Fruit fly (Drosophila melanogaster): Measurements from ENCODE around the gene GstD1.
A peak's percentile ranks its signal among the peaks of the same experiment; 100 is the strongest.

The GstD1 gene

DNA sequence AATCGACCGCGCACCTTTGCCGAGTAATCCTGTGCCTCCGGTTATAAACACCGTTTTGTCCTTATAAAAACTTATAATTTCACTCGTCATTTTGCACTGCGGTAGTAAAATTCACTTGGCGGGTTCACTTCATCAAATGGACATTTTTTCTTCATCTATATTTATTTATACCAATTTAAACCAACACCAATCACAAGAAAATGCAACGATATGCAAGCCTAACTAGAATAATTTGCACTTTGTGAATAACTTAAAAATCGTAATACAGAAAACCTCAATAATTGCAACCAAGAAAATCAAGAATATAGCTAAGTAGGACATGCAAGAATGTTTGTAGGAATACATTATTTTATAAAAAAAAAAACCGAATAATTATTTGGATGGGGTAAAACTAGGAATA is 26.8 kb upstream of the GstD1 start, which contains the start of the genes CG10096 and CG10097:
TSS of gene CG10096 (minus strand) at position 101 of the 400 bp plus-strand sequence.
TSS of gene CG10097 (minus strand) at position 101 of the 400 bp plus-strand sequence.
- TF ChIP-seq CG8478 (optimal IDR thresholded peaks at IDR 0.05) (no peak), usp (GFP tag; optimal IDR thresholded peaks at IDR 0.05) (no peak), Dll (optimal IDR thresholded peaks at IDR 0.05) (no peak), EcR (GFP tag; optimal IDR thresholded peaks at IDR 0.05) (no peak), pan (optimal IDR thresholded peaks at IDR 0.05) (no peak), psq (optimal IDR thresholded peaks at IDR 0.05) (no peak)

DNA sequence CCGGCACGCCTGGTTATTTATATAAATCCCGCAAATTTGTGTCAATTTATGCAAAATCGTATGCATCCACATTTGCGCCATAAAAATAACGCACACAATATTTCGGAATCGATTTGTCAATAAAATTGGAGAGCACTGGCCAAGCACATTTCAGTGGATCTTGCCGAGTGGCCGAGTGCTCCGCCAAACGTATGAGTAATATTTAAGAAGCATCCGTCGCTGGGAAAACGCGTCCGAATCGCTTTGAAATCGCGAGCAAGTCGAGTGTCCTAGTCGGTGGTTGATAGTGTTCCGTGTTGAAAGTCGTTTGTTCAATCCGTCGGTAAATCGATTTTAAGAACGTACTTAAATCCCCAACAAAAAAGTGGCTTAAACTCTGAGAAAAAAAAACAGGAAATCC is 17.9 kb upstream of the GstD1 start, which contains the start of gene CG33098:
TSS of gene CG33098 (plus strand) at position 224 of the 400 bp plus-strand sequence.
- TF ChIP-seq usp (GFP tag; optimal IDR thresholded peaks at IDR 0.05), result no peak
- no peak for TF ChIP-seq CG8478 (optimal IDR thresholded peaks at IDR 0.05)
- no peak for TF ChIP-seq pan (optimal IDR thresholded peaks at IDR 0.05)
- TF ChIP-seq psq (optimal IDR thresholded peaks at IDR 0.05), result no peak
- no peak for TF ChIP-seq Dll (optimal IDR thresholded peaks at IDR 0.05)
- no peak for TF ChIP-seq EcR (GFP tag; optimal IDR thresholded peaks at IDR 0.05)

DNA sequence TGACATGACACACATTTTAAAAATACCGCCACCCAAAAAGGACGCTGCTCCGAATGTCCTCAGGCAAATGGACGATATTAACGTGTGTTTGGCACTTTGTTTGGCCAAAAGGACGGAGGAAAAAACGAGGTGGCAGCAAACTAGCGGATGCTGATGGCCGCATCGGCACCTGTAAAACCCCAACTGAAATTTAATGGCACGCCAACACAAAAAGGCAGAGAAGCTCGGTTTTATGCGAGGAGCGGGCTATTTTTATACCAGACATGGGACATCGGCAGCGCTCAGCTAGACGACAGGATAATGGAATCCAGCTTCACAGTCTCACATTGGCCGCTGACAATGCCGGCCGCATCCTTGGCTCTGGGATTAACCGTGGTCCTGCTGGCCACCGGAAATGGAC is 16.9 kb upstream of the GstD1 start, which contains the start of gene Sol1:
TSS of gene Sol1 (plus strand) at position 301 of the 400 bp plus-strand sequence.
- TF ChIP-seq CG8478 (optimal IDR thresholded peaks at IDR 0.05), result no peak
- TF ChIP-seq Dll (optimal IDR thresholded peaks at IDR 0.05), result no peak
- no peak for TF ChIP-seq EcR (GFP tag; optimal IDR thresholded peaks at IDR 0.05)
- no peak for TF ChIP-seq usp (GFP tag; optimal IDR thresholded peaks at IDR 0.05)
- TF ChIP-seq pan (optimal IDR thresholded peaks at IDR 0.05), result no peak
- no peak for TF ChIP-seq psq (optimal IDR thresholded peaks at IDR 0.05)

DNA sequence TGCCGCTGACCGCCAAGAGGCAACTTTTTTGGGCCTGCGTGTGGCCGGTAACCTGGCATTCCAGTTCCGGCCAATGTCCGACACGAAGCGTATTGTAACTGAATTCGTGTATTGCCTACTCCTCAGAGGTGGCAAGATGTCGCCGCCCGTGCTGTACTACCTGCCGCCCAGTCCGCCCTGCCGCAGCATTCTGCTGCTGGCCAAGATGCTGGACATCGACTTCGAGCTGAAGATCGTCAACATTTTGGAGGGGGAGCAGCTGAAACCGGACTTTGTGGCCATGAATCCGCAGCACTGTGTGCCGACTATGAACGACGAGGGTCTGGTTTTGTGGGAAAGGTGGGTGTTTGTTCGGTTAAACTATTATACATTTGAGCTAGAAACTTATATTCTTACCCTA is 15.2 kb upstream of the GstD1 start:
- TF ChIP-seq pan (optimal IDR thresholded peaks at IDR 0.05) (no peak), psq (optimal IDR thresholded peaks at IDR 0.05) (no peak), Dll (optimal IDR thresholded peaks at IDR 0.05) (no peak), usp (GFP tag; optimal IDR thresholded peaks at IDR 0.05) (no peak), CG8478 (optimal IDR thresholded peaks at IDR 0.05) (no peak), EcR (GFP tag; optimal IDR thresholded peaks at IDR 0.05) (no peak)

DNA sequence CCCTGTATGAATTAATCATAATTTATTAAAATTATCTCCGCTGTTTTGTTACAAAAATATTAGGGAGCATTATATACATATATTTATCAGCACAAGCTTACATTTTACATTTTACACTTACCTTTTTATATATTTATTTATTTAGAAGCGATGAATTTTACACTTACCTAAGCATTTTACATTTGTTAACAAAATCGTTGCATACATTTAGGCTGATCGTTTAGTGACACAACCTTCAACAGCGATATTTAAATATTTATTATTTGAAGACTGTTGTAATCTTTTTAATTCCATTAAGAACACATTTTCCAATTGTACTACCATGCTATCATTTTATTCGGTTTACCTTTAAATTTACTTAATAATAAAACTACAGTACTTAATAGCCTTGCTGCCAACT is 14.7 kb upstream of the GstD1 start:
- TF ChIP-seq psq (optimal IDR thresholded peaks at IDR 0.05) (no peak), usp (GFP tag; optimal IDR thresholded peaks at IDR 0.05) (no peak), Dll (optimal IDR thresholded peaks at IDR 0.05) (no peak), CG8478 (optimal IDR thresholded peaks at IDR 0.05) (no peak)

DNA sequence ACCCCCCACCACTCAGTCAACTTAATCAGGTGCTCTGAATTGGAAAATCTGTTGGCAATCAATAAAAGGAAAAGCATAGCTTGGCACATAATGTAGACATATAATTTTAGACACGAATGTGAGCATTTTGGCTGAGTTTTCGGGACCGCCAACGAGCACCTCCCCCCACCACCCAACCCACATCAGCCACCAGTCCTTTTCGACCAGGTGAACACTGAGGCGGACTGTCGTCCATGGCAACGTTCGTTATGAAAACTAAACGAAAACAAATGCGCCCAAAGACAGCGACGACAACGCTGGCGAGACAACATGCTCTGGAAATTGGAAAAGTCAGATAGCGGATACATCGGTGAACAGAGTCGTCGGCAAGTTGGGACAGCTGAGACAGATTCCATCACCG is 14.0 kb upstream of the GstD1 start, which contains the start of gene GstD11:
TSS of gene GstD11 (plus strand) at position 301 of the 400 bp plus-strand sequence.
- TF ChIP-seq psq (optimal IDR thresholded peaks at IDR 0.05), result no peak
- TF ChIP-seq EcR (GFP tag; optimal IDR thresholded peaks at IDR 0.05), result no peak
- TF ChIP-seq usp (GFP tag; optimal IDR thresholded peaks at IDR 0.05), result no peak
- no peak for TF ChIP-seq Dll (optimal IDR thresholded peaks at IDR 0.05)
- no peak for TF ChIP-seq CG8478 (optimal IDR thresholded peaks at IDR 0.05)
- no peak for TF ChIP-seq pan (optimal IDR thresholded peaks at IDR 0.05)

DNA sequence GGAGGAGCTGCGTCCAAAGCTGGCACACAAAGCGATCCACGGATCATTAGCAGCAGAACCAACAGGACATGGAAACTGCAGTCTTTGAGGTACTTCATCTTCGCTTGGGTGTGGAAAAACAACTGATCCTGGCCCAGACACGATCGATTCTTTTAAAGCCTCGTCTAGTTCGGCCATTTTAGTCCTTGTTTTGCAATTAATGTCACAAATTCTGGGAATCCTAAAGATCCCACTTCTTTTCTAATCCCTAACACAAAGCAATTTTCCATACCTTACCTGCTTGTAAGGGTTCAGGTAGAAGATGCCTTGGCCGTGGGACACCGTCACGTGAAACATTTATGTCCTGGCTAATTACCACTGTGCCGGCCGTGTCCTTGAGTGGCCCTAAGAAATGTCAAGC is 13.5 kb upstream of the GstD1 start, which contains the start of gene CG10035:
TSS of gene CG10035 (minus strand) at position 129 of the 400 bp plus-strand sequence.
- TF ChIP-seq psq (optimal IDR thresholded peaks at IDR 0.05) (no peak), pan (optimal IDR thresholded peaks at IDR 0.05) (no peak), usp (GFP tag; optimal IDR thresholded peaks at IDR 0.05) (no peak), EcR (GFP tag; optimal IDR thresholded peaks at IDR 0.05) (no peak), CG8478 (optimal IDR thresholded peaks at IDR 0.05) (no peak), Dll (optimal IDR thresholded peaks at IDR 0.05) (no peak)

DNA sequence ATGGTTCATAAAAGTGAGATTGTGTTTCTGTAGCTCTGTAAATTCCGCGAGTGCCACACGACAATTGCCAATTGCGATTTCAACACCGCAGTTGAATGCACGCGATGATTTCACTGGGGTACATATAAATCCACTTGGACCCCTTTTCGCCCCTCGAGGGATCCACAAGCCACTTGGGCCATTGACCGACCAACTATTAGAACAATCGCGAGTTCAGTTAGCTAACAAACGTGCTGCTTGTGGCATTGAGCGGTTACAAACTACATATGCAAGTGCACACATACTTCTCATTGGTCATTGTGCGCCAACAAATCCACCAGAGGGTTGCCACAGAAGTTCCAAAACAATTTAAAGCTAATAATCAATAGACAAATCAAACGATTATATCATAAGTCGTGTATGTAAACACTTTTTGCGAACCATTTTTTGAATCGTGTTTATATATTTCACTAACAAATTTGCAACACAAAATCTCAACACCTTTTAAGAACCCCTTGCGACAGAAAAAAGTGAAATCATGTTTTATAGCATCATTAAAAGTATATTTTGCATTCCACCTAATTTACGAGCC is 12.1 kb upstream of the GstD1 start:
- TF ChIP-seq Dll (optimal IDR thresholded peaks at IDR 0.05) (no peak), EcR (GFP tag; optimal IDR thresholded peaks at IDR 0.05) (peak in 1 of 2 experiments; percentile 95)

DNA sequence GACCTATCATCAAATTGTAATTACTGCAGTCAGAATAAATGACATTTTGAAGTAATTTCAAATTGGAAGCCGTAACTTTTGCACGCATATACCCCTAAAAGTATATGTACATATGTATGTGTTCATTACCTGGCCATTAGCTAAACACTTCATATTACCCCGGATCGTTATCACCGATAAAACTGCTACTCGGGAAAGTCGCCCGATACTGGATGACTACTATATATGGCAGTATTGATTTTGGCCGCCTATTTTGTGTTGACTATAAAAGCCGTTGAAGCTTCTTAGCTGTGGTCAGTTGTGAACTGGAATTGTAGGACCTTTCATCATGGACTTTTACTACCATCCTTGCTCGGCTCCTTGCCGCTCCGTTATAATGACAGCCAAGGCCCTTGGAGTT is 10.6 kb upstream of the GstD1 start, which contains the start of gene GstD8:
TSS of gene GstD8 (plus strand) at position 301 of the 400 bp plus-strand sequence.
- TF ChIP-seq EcR (GFP tag; optimal IDR thresholded peaks at IDR 0.05) (no peak), usp (GFP tag; optimal IDR thresholded peaks at IDR 0.05) (no peak), Dll (optimal IDR thresholded peaks at IDR 0.05) (no peak), CG8478 (optimal IDR thresholded peaks at IDR 0.05) (no peak), pan (optimal IDR thresholded peaks at IDR 0.05) (no peak), psq (optimal IDR thresholded peaks at IDR 0.05) (no peak)

DNA sequence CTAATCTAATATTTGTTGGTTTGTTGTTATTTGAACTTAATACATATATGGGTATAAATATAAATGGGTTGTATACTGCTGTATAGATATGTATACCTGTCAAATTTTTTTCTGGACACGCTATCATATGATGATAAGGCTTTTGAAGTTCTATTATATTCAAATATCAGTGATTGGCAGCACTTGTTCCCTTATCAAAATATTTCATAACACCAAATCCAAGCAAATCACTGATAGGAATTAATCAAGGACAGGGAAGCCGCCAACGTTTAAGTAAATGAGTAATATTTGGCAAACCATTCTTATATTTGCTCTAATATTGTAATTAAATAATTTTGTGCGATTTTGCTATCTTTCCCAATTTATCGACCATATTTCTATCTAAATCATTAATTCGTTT is 10.2 kb upstream of the GstD1 start:
- TF ChIP-seq CG8478 (optimal IDR thresholded peaks at IDR 0.05), result no peak
- TF ChIP-seq EcR (GFP tag; optimal IDR thresholded peaks at IDR 0.05), result no peak
- TF ChIP-seq psq (optimal IDR thresholded peaks at IDR 0.05), result no peak
- no peak for TF ChIP-seq usp (GFP tag; optimal IDR thresholded peaks at IDR 0.05)
- no peak for TF ChIP-seq pan (optimal IDR thresholded peaks at IDR 0.05)
- TF ChIP-seq Dll (optimal IDR thresholded peaks at IDR 0.05), result no peak

DNA sequence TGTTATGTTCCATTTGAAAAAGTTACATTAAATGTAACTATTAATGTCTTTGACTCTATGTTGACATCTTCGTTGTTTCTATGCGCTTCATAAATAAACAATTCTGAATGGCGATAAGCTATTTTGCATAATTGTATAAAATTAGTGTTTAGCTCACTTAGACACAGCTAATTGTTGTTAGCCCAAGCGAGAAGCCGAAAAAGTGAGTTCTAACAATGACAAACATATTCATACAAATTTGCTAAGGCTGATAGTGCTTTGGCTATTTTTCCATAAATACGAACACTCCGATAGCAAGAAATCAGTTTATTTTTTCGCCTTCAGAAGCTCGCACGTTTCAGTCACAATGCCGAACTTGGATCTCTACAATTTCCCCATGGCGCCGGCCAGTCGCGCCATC is 9.1 kb upstream of the GstD1 start, which contains the start of gene GstD7:
TSS of gene GstD7 (plus strand) at position 301 of the 400 bp plus-strand sequence.
- no peak for TF ChIP-seq pan (optimal IDR thresholded peaks at IDR 0.05)
- TF ChIP-seq CG8478 (optimal IDR thresholded peaks at IDR 0.05), result no peak
- TF ChIP-seq EcR (GFP tag; optimal IDR thresholded peaks at IDR 0.05), result no peak
- no peak for TF ChIP-seq Dll (optimal IDR thresholded peaks at IDR 0.05)
- no peak for TF ChIP-seq usp (GFP tag; optimal IDR thresholded peaks at IDR 0.05)
- no peak for TF ChIP-seq psq (optimal IDR thresholded peaks at IDR 0.05)

DNA sequence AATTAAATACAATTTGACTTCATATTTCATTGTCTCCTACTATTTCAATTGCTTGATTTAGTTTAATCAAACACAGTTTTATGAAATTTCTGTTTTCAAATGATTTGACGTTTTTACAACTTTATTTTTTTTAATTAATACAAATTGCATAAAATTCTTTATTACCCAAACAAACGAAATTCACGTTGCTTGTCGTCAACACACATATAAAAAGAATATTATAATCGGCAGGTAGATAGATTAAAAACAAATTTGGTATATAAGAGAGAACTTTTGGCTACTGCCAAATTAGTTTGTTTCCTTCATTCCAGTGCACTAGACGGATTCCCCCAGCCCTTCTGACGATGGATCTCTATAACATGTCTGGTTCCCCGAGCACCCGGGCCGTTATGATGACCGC is 7.8 kb upstream of the GstD1 start, which contains the start of gene GstD6:
TSS of gene GstD6 (plus strand) at position 301 of the 400 bp plus-strand sequence.
- TF ChIP-seq usp (GFP tag; optimal IDR thresholded peaks at IDR 0.05), result no peak
- TF ChIP-seq psq (optimal IDR thresholded peaks at IDR 0.05), result no peak
- no peak for TF ChIP-seq Dll (optimal IDR thresholded peaks at IDR 0.05)
- no peak for TF ChIP-seq pan (optimal IDR thresholded peaks at IDR 0.05)
- no peak for TF ChIP-seq CG8478 (optimal IDR thresholded peaks at IDR 0.05)
- TF ChIP-seq EcR (GFP tag; optimal IDR thresholded peaks at IDR 0.05), result no peak
